Fruit fly (Drosophila melanogaster): ENCODE measurements around the gene kar.
A peak's percentile ranks its signal among the peaks of the same experiment; 100 is the strongest.

kar gene

dm6 chr3R:12727944-12728649 is 38.9 kb upstream of the kar start (continued):
- TF ChIP-seq CG2889 (GFP tag; IDR thresholded peaks at IDR 0.05) (0 out of 3 replicates have a peak, but pooled peaks have one; percentile 42), CG4404 (GFP tag; IDR thresholded peaks at IDR 0.05) (peak; percentile 21; the same call in 1 of the 2 replicates), CG3281 (GFP tag; optimal IDR thresholded peaks at IDR 0.05) (peak; percentile 20), CG3995 (GFP tag; optimal IDR thresholded peaks at IDR 0.05) (no peak), CG15514 (GFP tag; optimal IDR thresholded peaks at IDR 0.05) (peak; percentile 33), ATbp (GFP tag; optimal IDR thresholded peaks at IDR 0.05) (peak; percentile 47), Pdp1 (GFP tag; optimal IDR thresholded peaks at IDR 0.05) (peak; percentile 6 to 83), CG13624 (GFP tag; optimal IDR thresholded peaks at IDR 0.05) (no peak), Opbp (GFP tag; IDR thresholded peaks at IDR 0.05; ENCODE audit: partially characterized antibody) (no peak), Dip2 (GFP tag; IDR thresholded peaks at IDR 0.05) (no peak), az2 (GFP tag; optimal IDR thresholded peaks at IDR 0.05) (peak; percentile 8), CG16779 (GFP tag; IDR thresholded peaks at IDR 0.05) (no peak), Xbp1 (GFP tag; optimal IDR thresholded peaks at IDR 0.05) (peak; percentile 25), gem (tag; optimal IDR thresholded peaks at IDR 0.05) (peak; percentile 39), CG1603 (tag; optimal IDR thresholded peaks at IDR 0.05) (peak; percentile 64), sens (GFP tag) (peak; percentile 77), Hmr (GFP tag; optimal IDR thresholded peaks at IDR 0.05) (peak; percentile 62), jigr1 (GFP tag; IDR thresholded peaks at IDR 0.05) (peak; percentile 24; the same call in 1 of the 3 replicates), CG14710 (tag; optimal IDR thresholded peaks at IDR 0.05) (no peak), lab (GFP tag; optimal IDR thresholded peaks at IDR 0.05) (peak; percentile 70), Rx (GFP tag; IDR thresholded peaks at IDR 0.05) (peak; percentile 46; the same call in 1 of the 2 replicates), H2.0 (GFP tag; IDR thresholded peaks at IDR 0.05) (0 out of 2 replicates have a peak, but pooled peaks have one; percentile 4), Six4 (GFP tag; optimal IDR thresholded peaks at IDR 0.05) (peak; percentile 10), CG9215 (GFP tag; IDR thresholded peaks at IDR 0.05) (peak; percentile 33; the same call in 1 of the 2 replicates), Atf3 (GFP tag; optimal IDR thresholded peaks at IDR 0.05) (no peak), unpg (GFP tag; optimal IDR thresholded peaks at IDR 0.05) (peak; percentile 32), CG10366 (GFP tag; IDR thresholded peaks at IDR 0.05) (peak; percentile 27; the same call in 1 of the 2 replicates)

dm6 chr3R:12723759-12724158 is 34.6 kb upstream of the kar start:
- TF ChIP-seq Hr51 (GFP tag; optimal IDR thresholded peaks at IDR 0.05) (peak in 1 of 2 experiments; percentile 16), PHDP (tag; optimal IDR thresholded peaks at IDR 0.05) (peak; percentile 23), lbe (GFP tag; optimal IDR thresholded peaks at IDR 0.05) (peak; percentile 68), CG8388 (GFP tag; optimal IDR thresholded peaks at IDR 0.05) (peak; percentile 49), CG5245 (GFP tag; optimal IDR thresholded peaks at IDR 0.05) (peak; percentile 18), sug (tag; optimal IDR thresholded peaks at IDR 0.05) (peak; percentile 10), exex (tag; optimal IDR thresholded peaks at IDR 0.05) (peak; percentile 36), Dp (GFP tag; optimal IDR thresholded peaks at IDR 0.05) (peak; percentile 9), Dref (GFP tag; IDR thresholded peaks at IDR 0.05) (no peak), CG9215 (GFP tag; IDR thresholded peaks at IDR 0.05) (no peak), CG15073 (GFP tag; optimal IDR thresholded peaks at IDR 0.05) (peak; percentile 89), Hmr (GFP tag; optimal IDR thresholded peaks at IDR 0.05) (peak; percentile 22), CG11247 (GFP tag; IDR thresholded peaks at IDR 0.05) (0 out of 2 replicates have a peak, but pooled peaks have one; percentile 27), CG7987 (GFP tag; optimal IDR thresholded peaks at IDR 0.05) (peak; percentile 19), Trl (optimal IDR thresholded peaks at IDR 0.05) (no peak), Trl (GFP tag; optimal IDR thresholded peaks at IDR 0.05) (no peak), Nf-YC (tag; optimal IDR thresholded peaks at IDR 0.05) (peak; percentile 29), NFAT (GFP tag; IDR thresholded peaks at IDR 0.05) (peak; percentile 30; the same call in 1 of the 2 replicates), H15 (GFP tag; IDR thresholded peaks at IDR 0.05) (no peak), B-H2 (GFP tag; optimal IDR thresholded peaks at IDR 0.05) (peak; percentile 25), CG32532 (GFP tag; IDR thresholded peaks at IDR 0.05) (peak; percentile 69; the same call in 1 of the 2 replicates), CoRest (tag; optimal IDR thresholded peaks at IDR 0.05) (peak; percentile 19), dpn (GFP tag; optimal IDR thresholded peaks at IDR 0.05) (peak in 1 of 2 experiments; percentile 15), slp2 (GFP tag; optimal IDR thresholded peaks at IDR 0.05) (no peak)
